Fruit fly (Drosophila melanogaster): ENCODE measurements around the gene Tmtc2.

- TF ChIP-seq CG11617 (GFP tag; optimal IDR thresholded peaks at IDR 0.05) (no peak), CG12768 (GFP tag; optimal IDR thresholded peaks at IDR 0.05) (no peak), CG7101 (tag; optimal IDR thresholded peaks at IDR 0.05) (no peak), Crg-1 (GFP tag; optimal IDR thresholded peaks at IDR 0.05) (no peak), cic (GFP tag; optimal IDR thresholded peaks at IDR 0.05) (no peak), CG14711 (tag; optimal IDR thresholded peaks at IDR 0.05) (no peak), Mnt (GFP tag; optimal IDR thresholded peaks at IDR 0.05) (no peak), bab1 (GFP tag; optimal IDR thresholded peaks at IDR 0.05) (no peak), cnc (optimal IDR thresholded peaks at IDR 0.05) (no peak), Hr96 (GFP tag; optimal IDR thresholded peaks at IDR 0.05) (no peak)
Measured at dm6 chr2L:884970-885369, 37.6 kb upstream of the Tmtc2 start, which contains the start of gene CG15824.

All from whole organism, adult.